Fruit fly (Drosophila melanogaster): ENCODE results near the gene CG7950.

The CG7950 gene

dm6 chr3R:30039494-30039893 is 17.2 kb upstream of the CG7950 start, which contains the start of the genes janA, Sry-alpha and Sry-beta (continued):
- TF ChIP-seq ab (GFP tag; optimal IDR thresholded peaks at IDR 0.05) (no peak), Drgx (GFP tag; IDR thresholded peaks at IDR 0.05) (no peak), CG14965 (GFP tag; optimal IDR thresholded peaks at IDR 0.05; ENCODE audit: borderline replicate concordance) (no peak), CG2129 (GFP tag; IDR thresholded peaks at IDR 0.05; ENCODE audit: partially characterized antibody) (peak; percentile 100), Sry-δ (GFP tag; optimal IDR thresholded peaks at IDR 0.05) (peak; percentile 96), Dref (GFP tag; IDR thresholded peaks at IDR 0.05) (peak; percentile 92), Med (GFP tag) (peak; percentile 86), bbx (GFP tag; IDR thresholded peaks at IDR 0.05; ENCODE audit: partially characterized antibody) (peak; percentile 99), trem (tag; optimal IDR thresholded peaks at IDR 0.05) (peak; percentile 75), CG17568 (GFP tag; optimal IDR thresholded peaks at IDR 0.05) (no peak), repo (GFP tag; optimal IDR thresholded peaks at IDR 0.05) (no peak), amos (GFP tag; IDR thresholded peaks at IDR 0.05; ENCODE audit: partially characterized antibody) (peak; percentile 99), gt (GFP tag; IDR thresholded peaks at IDR 0.05) (no peak), Sin3A (optimal IDR thresholded peaks at IDR 0.05) (peak; percentile 73), Adf1 (GFP tag; IDR thresholded peaks at IDR 0.05) (peak; percentile 51), CG13894 (tag; optimal IDR thresholded peaks at IDR 0.05) (no peak), pros (GFP tag; optimal IDR thresholded peaks at IDR 0.05) (no peak), kay (GFP tag; optimal IDR thresholded peaks at IDR 0.05) (no peak), CTCF (GFP tag; optimal IDR thresholded peaks at IDR 0.05) (peak; percentile 35), Dad (GFP tag; optimal IDR thresholded peaks at IDR 0.05) (no peak), MESR4 (GFP tag; optimal IDR thresholded peaks at IDR 0.05) (peak; percentile 71), vvl (GFP tag; IDR thresholded peaks at IDR 0.05) (peak; percentile 42; the same call in 1 of the 2 replicates), Spps (tag; optimal IDR thresholded peaks at IDR 0.05) (no peak), Fer1 (GFP tag; optimal IDR thresholded peaks at IDR 0.05) (peak; percentile 9), Dp (GFP tag; optimal IDR thresholded peaks at IDR 0.05) (peak; percentile 63)

DNA sequence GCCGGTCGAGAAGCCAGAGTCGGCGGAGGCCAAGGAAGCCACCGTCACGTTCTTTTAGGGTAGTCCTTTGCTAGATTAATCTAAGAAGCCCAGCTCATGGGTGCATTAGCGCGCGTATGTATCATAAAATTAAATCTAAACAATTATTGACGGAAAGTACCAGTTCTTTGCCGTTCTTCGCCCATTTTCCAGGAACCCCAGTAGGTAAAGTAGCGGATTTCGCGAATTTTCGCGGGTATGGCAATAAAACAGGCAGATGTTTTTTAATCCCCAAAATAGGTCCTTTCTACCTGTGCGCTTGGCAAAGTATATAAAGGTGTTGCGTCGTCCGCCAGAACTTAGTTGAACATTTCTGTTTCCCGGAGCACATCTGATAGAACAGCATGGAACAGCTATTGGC is 15.8 kb upstream of the CG7950 start:
- TF ChIP-seq CG7271 (tag; optimal IDR thresholded peaks at IDR 0.05) (no peak), chif (GFP tag; optimal IDR thresholded peaks at IDR 0.05) (no peak), sisA (GFP tag; IDR thresholded peaks at IDR 0.05) (no peak), Med (GFP tag) (peak; percentile 58), zen (tag; optimal IDR thresholded peaks at IDR 0.05) (peak; percentile 73), cad (GFP tag; optimal IDR thresholded peaks at IDR 0.05) (peak; percentile 85)

dm6 chr3R:30043139-30043744 is 13.4 kb upstream of the CG7950 start, which contains the start of gene Sry-delta:
TSS of gene Sry-delta (plus strand) at chr3R:30043341.
- peak; percentile 91 for TF ChIP-seq CG1647 (GFP tag; optimal IDR thresholded peaks at IDR 0.05)
- TF ChIP-seq CG5245 (GFP tag; optimal IDR thresholded peaks at IDR 0.05), result peak; percentile 75
- TF ChIP-seq CG1832 (GFP tag; optimal IDR thresholded peaks at IDR 0.05), result no peak
- peak; percentile 85 for TF ChIP-seq sima (GFP tag; optimal IDR thresholded peaks at IDR 0.05)
- TF ChIP-seq Tbp (GFP tag; optimal IDR thresholded peaks at IDR 0.05), result peak; percentile 47
- TF ChIP-seq bigmax (GFP tag; optimal IDR thresholded peaks at IDR 0.05), result peak; percentile 79
- TF ChIP-seq odd (GFP tag; optimal IDR thresholded peaks at IDR 0.05), result no peak
- peak; percentile 46 for TF ChIP-seq ap (GFP tag; IDR thresholded peaks at IDR 0.05)
- peak; percentile 72 for TF ChIP-seq CG34376 (GFP tag; optimal IDR thresholded peaks at IDR 0.05)
- peak; percentile 61; the same call in 1 of the 2 replicates for TF ChIP-seq sens-2 (GFP tag; IDR thresholded peaks at IDR 0.05)
- TF ChIP-seq CG6654 (GFP tag; optimal IDR thresholded peaks at IDR 0.05), result no peak
- TF ChIP-seq hbn (GFP tag; IDR thresholded peaks at IDR 0.05; ENCODE audit: partially characterized antibody), result peak; percentile 71
- peak; percentile 90 for TF ChIP-seq B-H2 (GFP tag; optimal IDR thresholded peaks at IDR 0.05)
- no peak for TF ChIP-seq wor (GFP tag; IDR thresholded peaks at IDR 0.05)
- peak; percentile 90 for TF ChIP-seq HmgZ (tag; optimal IDR thresholded peaks at IDR 0.05)
- peak; percentile 64 for TF ChIP-seq crc (GFP tag; optimal IDR thresholded peaks at IDR 0.05)
- peak; percentile 84 for TF ChIP-seq bab2 (GFP tag; optimal IDR thresholded peaks at IDR 0.05)
- no peak for TF ChIP-seq tll (GFP tag; optimal IDR thresholded peaks at IDR 0.05)
- TF ChIP-seq MBD-R2 (GFP tag; IDR thresholded peaks at IDR 0.05), result peak; percentile 98
- TF ChIP-seq CG17568 (GFP tag; optimal IDR thresholded peaks at IDR 0.05), result no peak
- peak; percentile 42; the same call in 1 of the 2 replicates for TF ChIP-seq Poxn (GFP tag; IDR thresholded peaks at IDR 0.05)
